Worm (Caenorhabditis elegans) whole organism, L4/young adult: Measurements from ENCODE around the gene odr-7.

Source experiments
- W03F9.2 ChIP-seq: fragments of 150-350 bp; optimal IDR thresholded peaks from 2 replicates; lab custom pipeline; 2014; ENCODE audit warnings: missing biosample characterization, missing genetic modification characterization
- dao-5 ChIP-seq: sonication (generic microtip); optimal IDR thresholded peaks from 2 replicates; lab custom pipeline; 2016; ENCODE audit warnings: missing genotype, missing genetic modification characterization, moderate library complexity, missing compliant biosample characterization
- him-1 ChIP-seq: sonication (generic microtip); optimal IDR thresholded peaks from 2 replicates; lab custom pipeline; 2016; ENCODE audit warnings: missing genotype, missing genetic modification reagents, missing genetic modification characterization, missing compliant biosample characterization

- no peak for TF ChIP-seq him-1 (tag; lab: Kevin White, UChicago)
- no peak for TF ChIP-seq W03F9.2
- TF ChIP-seq dao-5 (tag; lab: Kevin White, UChicago), result no peak
Measured at ce11 chrX:12422580-12422979, 38.9 kb downstream of the odr-7 start.
